Worm (Caenorhabditis elegans) whole organism, L4 larva: ENCODE data around the gene nemp-1.

Experiments used
- ceh-82 ChIP-seq: sonication (generic microtip); optimal IDR thresholded peaks from 2 replicates; lab custom pipeline; 2017; ENCODE audit warnings: missing biosample characterization, missing genetic modification characterization
- ces-1 ChIP-seq: fragments of 150-350 bp; sonication (generic microtip); optimal IDR thresholded peaks from 4 replicates; lab custom pipeline; 2014; ENCODE audit warnings: missing biosample characterization, missing genetic modification reagents, missing genetic modification characterization
- zip-11 ChIP-seq: fragments of 200-800 bp; sonication (Bioruptor generic); IDR thresholded peaks from 2 replicates; pipeline ENCODE4 v1.3.6; 2022; ENCODE audit warnings: missing genetic modification characterization, missing compliant biosample characterization

ce11 chrIII:423875-424274 is 48.2 kb upstream of the nemp-1 start:
- no peak for TF ChIP-seq ceh-82 (tag; lab: Kevin White, UChicago)
- no peak for TF ChIP-seq ces-1 (GFP tag; lab: Kevin White, UChicago)
- no peak for TF ChIP-seq zip-11 (GFP tag; lab: Robert Waterston, UW)
